Worm (Caenorhabditis elegans) whole organism, midembryonic: ENCODE measurements around the gene K08D8.11.

Source experiments
- T22C8.4 ChIP-seq: fragments of 200-800 bp; sonication (Bioruptor generic); IDR thresholded peaks from 2 replicates; pipeline ENCODE4 v1.3.6; 2022; ENCODE audit warnings: missing genetic modification characterization, missing compliant biosample characterization
- cog-1 ChIP-seq: sonication (generic microtip); optimal IDR thresholded peaks from 2 replicates; lab custom pipeline; 2016; ENCODE audit warnings: missing genetic modification characterization, missing compliant biosample characterization
- flt-1 ChIP-seq: fragments of 200-800 bp; sonication (Bioruptor generic); IDR thresholded peaks from 2 replicates; pipeline ENCODE4 v1.3.6; 2022; ENCODE audit warnings: missing genetic modification characterization, missing compliant biosample characterization
- klf-2 ChIP-seq: fragments of 200-800 bp; sonication (Bioruptor generic); conservative IDR thresholded peaks from 2 replicates; pipeline ENCODE4 v1.3.6; 2022; ENCODE audit warnings: missing genetic modification reagents, missing genetic modification characterization, missing compliant biosample characterization
- med-1 ChIP-seq: sonication (generic microtip); optimal IDR thresholded peaks from 2 replicates; lab custom pipeline; 2017; ENCODE audit warnings: missing genetic modification characterization, mild to moderate bottlenecking, missing compliant biosample characterization, antibody characterized with exemption, missing genetic modification reagents; ENCODE audit not compliant: insufficient read depth
- ref-1 ChIP-seq: fragments of 200-800 bp; sonication (Bioruptor generic); conservative IDR thresholded peaks from 2 replicates; pipeline ENCODE4 v1.3.6; 2022; ENCODE audit warnings: missing genetic modification reagents, missing genetic modification characterization, missing compliant biosample characterization
- tab-1 ChIP-seq: fragments of 200-800 bp; sonication (Bioruptor generic); IDR thresholded peaks from 2 replicates; pipeline ENCODE4 v1.3.6; 2022; ENCODE audit warnings: missing genetic modification characterization, missing compliant biosample characterization
- ztf-23 ChIP-seq: fragments of 200-800 bp; sonication (Bioruptor generic); IDR thresholded peaks from 2 replicates; pipeline ENCODE4 v1.3.6; 2022; ENCODE audit warnings: missing genetic modification reagents, missing genetic modification characterization, missing compliant biosample characterization
- ztf-29 ChIP-seq: fragments of 200-800 bp; sonication (Bioruptor generic); IDR thresholded peaks from 2 replicates; pipeline ENCODE4 v1.3.6; 2022; ENCODE audit warnings: missing genetic modification reagents, missing genetic modification characterization, missing compliant biosample characterization

The K08D8.11 gene

ce11 chrIV:12896371-12896882, 1.3 kb downstream of the K08D8.11 start, which contains the start of gene K08D8.7:
K08D8.7 (plus strand) TSS chrIV:12896832.
- TF ChIP-seq ztf-23: no peak
- no peak for TF ChIP-seq flt-1 (GFP tag; lab: Robert Waterston, UW)
- TF ChIP-seq ref-1: no peak
- no peak for TF ChIP-seq med-1 (GFP tag; lab: Kevin White, UChicago)
- TF ChIP-seq ztf-29 (GFP tag; lab: Robert Waterston, UW): no peak

ce11 chrIV:12897146-12897545, 2.0 kb downstream of the K08D8.11 start:
- no peak for TF ChIP-seq flt-1 (GFP tag; lab: Robert Waterston, UW)
- no peak for TF ChIP-seq T22C8.4 (GFP tag; lab: Robert Waterston, UW)
- no peak for TF ChIP-seq klf-2 (GFP tag; lab: Robert Waterston, UW)
- TF ChIP-seq ztf-23: no peak
- no peak for TF ChIP-seq ztf-29 (GFP tag; lab: Robert Waterston, UW)
- TF ChIP-seq ref-1: no peak
- no peak for TF ChIP-seq med-1 (GFP tag; lab: Kevin White, UChicago)
- no peak for TF ChIP-seq cog-1
- no peak for TF ChIP-seq tab-1 (GFP tag; lab: Robert Waterston, UW)

ce11 chrIV:12898823-12899222, 3.7 kb downstream of the K08D8.11 start:
- TF ChIP-seq ztf-23: no peak
- no peak for TF ChIP-seq ztf-29 (GFP tag; lab: Robert Waterston, UW)
- TF ChIP-seq tab-1 (GFP tag; lab: Robert Waterston, UW): no peak
- TF ChIP-seq cog-1: no peak
- TF ChIP-seq ref-1: no peak

ce11 chrIV:12899392-12899791, 4.3 kb downstream of the K08D8.11 start, which contains the start of gene K08D8.9:
K08D8.9 (plus strand) TSS chrIV:12899692.
- no peak for TF ChIP-seq T22C8.4 (GFP tag; lab: Robert Waterston, UW)
- no peak for TF ChIP-seq med-1 (GFP tag; lab: Kevin White, UChicago)
- no peak for TF ChIP-seq ztf-23
- TF ChIP-seq ref-1: no peak
- no peak for TF ChIP-seq cog-1
- TF ChIP-seq tab-1 (GFP tag; lab: Robert Waterston, UW): no peak

ce11 chrIV:12900267-12900666, 5.2 kb downstream of the K08D8.11 start, which contains the start of gene K08D8.10:
K08D8.10 (plus strand) TSS chrIV:12900567.
- TF ChIP-seq ztf-23 (no peak), ztf-29 (GFP tag; lab: Robert Waterston, UW) (no peak), ref-1 (no peak), cog-1 (no peak), T22C8.4 (GFP tag; lab: Robert Waterston, UW) (no peak), med-1 (GFP tag; lab: Kevin White, UChicago) (no peak), klf-2 (GFP tag; lab: Robert Waterston, UW) (no peak), flt-1 (GFP tag; lab: Robert Waterston, UW) (no peak), tab-1 (GFP tag; lab: Robert Waterston, UW) (no peak)

ce11 chrIV:12901602-12902001, 6.5 kb downstream of the K08D8.11 start:
- TF ChIP-seq ztf-23 (no peak), med-1 (GFP tag; lab: Kevin White, UChicago) (no peak), T22C8.4 (GFP tag; lab: Robert Waterston, UW) (no peak), cog-1 (no peak), klf-2 (GFP tag; lab: Robert Waterston, UW) (no peak), tab-1 (GFP tag; lab: Robert Waterston, UW) (no peak), ref-1 (no peak), flt-1 (GFP tag; lab: Robert Waterston, UW) (no peak), ztf-29 (GFP tag; lab: Robert Waterston, UW) (no peak)

- TF ChIP-seq ztf-23 (no peak), ztf-29 (GFP tag; lab: Robert Waterston, UW) (no peak), med-1 (GFP tag; lab: Kevin White, UChicago) (no peak), tab-1 (GFP tag; lab: Robert Waterston, UW) (no peak), cog-1 (no peak), ref-1 (no peak), T22C8.4 (GFP tag; lab: Robert Waterston, UW) (no peak), klf-2 (GFP tag; lab: Robert Waterston, UW) (no peak), flt-1 (GFP tag; lab: Robert Waterston, UW) (no peak)
Observed at ce11 chrIV:12902430-12903110, 7.5 kb downstream of the K08D8.11 start, which contains the start of gene K08D8.2. K08D8.2 (plus strand) TSS chrIV:12903060.

ce11 chrIV:12903687-12904086, 8.6 kb downstream of the K08D8.11 start:
- TF ChIP-seq flt-1 (GFP tag; lab: Robert Waterston, UW): no peak
- TF ChIP-seq cog-1: no peak
- no peak for TF ChIP-seq ref-1
- no peak for TF ChIP-seq med-1 (GFP tag; lab: Kevin White, UChicago)
- TF ChIP-seq T22C8.4 (GFP tag; lab: Robert Waterston, UW): no peak
- TF ChIP-seq ztf-23: no peak
- TF ChIP-seq klf-2 (GFP tag; lab: Robert Waterston, UW): no peak
- no peak for TF ChIP-seq ztf-29 (GFP tag; lab: Robert Waterston, UW)
- TF ChIP-seq tab-1 (GFP tag; lab: Robert Waterston, UW): no peak

ce11 chrIV:12906529-12906928, 11.4 kb downstream of the K08D8.11 start, which contains the start of gene K08D8.3:
K08D8.3 (minus strand) TSS chrIV:12906659.
- no peak for TF ChIP-seq ztf-23
- no peak for TF ChIP-seq ref-1
- TF ChIP-seq ztf-29 (GFP tag; lab: Robert Waterston, UW): no peak
- no peak for TF ChIP-seq T22C8.4 (GFP tag; lab: Robert Waterston, UW)
- TF ChIP-seq cog-1: no peak
- TF ChIP-seq tab-1 (GFP tag; lab: Robert Waterston, UW): no peak
- TF ChIP-seq med-1 (GFP tag; lab: Kevin White, UChicago): no peak

- TF ChIP-seq klf-2 (GFP tag; lab: Robert Waterston, UW): no peak
- TF ChIP-seq flt-1 (GFP tag; lab: Robert Waterston, UW): no peak
- no peak for TF ChIP-seq med-1 (GFP tag; lab: Kevin White, UChicago)
- TF ChIP-seq T22C8.4 (GFP tag; lab: Robert Waterston, UW): no peak
- no peak for TF ChIP-seq ztf-23
- no peak for TF ChIP-seq cog-1
- TF ChIP-seq ref-1: no peak
- no peak for TF ChIP-seq ztf-29 (GFP tag; lab: Robert Waterston, UW)
- no peak for TF ChIP-seq tab-1 (GFP tag; lab: Robert Waterston, UW)
Observed at ce11 chrIV:12909871-12910270, 14.8 kb downstream of the K08D8.11 start, which contains the start of gene K08D8.4. K08D8.4 (minus strand) TSS chrIV:12909998.
